Fruit fly (Drosophila melanogaster) whole organism, pupa: ENCODE results near the gene CG34030.

ENCODE experiments used
- CG10348 ChIP-seq: fragments of 200-800 bp; sonication (Bioruptor generic); IDR thresholded peaks from 2 replicates; pipeline ENCODE4 v1.3.6; 2022; ENCODE audit warnings: missing biosample characterization, missing genetic modification characterization
- CG12605 ChIP-seq: fragments of 200-800 bp; sonication (Bioruptor generic); IDR thresholded peaks from 2 replicates; pipeline ENCODE4 v1.3.6; 2022; ENCODE audit warnings: missing biosample characterization, missing genetic modification characterization
- CG13204 ChIP-seq: fragments of 200-800 bp; sonication (Bioruptor generic); optimal IDR thresholded peaks from 2 replicates; lab custom pipeline; 2018; ENCODE audit warnings: missing biosample characterization, mild to moderate bottlenecking, missing genetic modification characterization, moderate library complexity
- CG14655 ChIP-seq: fragments of 200-800 bp; sonication (Bioruptor generic); optimal IDR thresholded peaks from 3 replicates; lab custom pipeline; 2017; ENCODE audit warnings: mild to moderate bottlenecking, missing biosample characterization, missing genetic modification reagents, missing genetic modification characterization
- CG15710 ChIP-seq: fragments of 200-800 bp; sonication (Bioruptor generic); optimal IDR thresholded peaks from 2 replicates; lab custom pipeline; 2018; ENCODE audit warnings: missing biosample characterization, mild to moderate bottlenecking, missing genetic modification characterization, moderate library complexity
- CG17806 ChIP-seq: fragments of 200-800 bp; sonication (Bioruptor generic); optimal IDR thresholded peaks from 2 replicates; lab custom pipeline; 2018; ENCODE audit warnings: missing biosample characterization, mild to moderate bottlenecking, missing genetic modification characterization, moderate library complexity
- CG32121 ChIP-seq: fragments of 200-800 bp; sonication (Bioruptor generic); IDR thresholded peaks from 2 replicates; pipeline ENCODE4 v1.3.6; 2022; ENCODE audit warnings: missing biosample characterization, missing genetic modification characterization
- CG34367 ChIP-seq: fragments of 200-800 bp; sonication (Bioruptor generic); optimal IDR thresholded peaks from 2 replicates; lab custom pipeline; 2018; ENCODE audit warnings: missing biosample characterization, mild to moderate bottlenecking, missing genetic modification characterization
- CG4496 ChIP-seq: fragments of 200-800 bp; sonication (Bioruptor generic); IDR thresholded peaks from 3 replicates; pipeline ENCODE4 v1.3.6; 2022; ENCODE audit warnings: missing biosample characterization, missing genetic modification characterization
- CG8159 ChIP-seq: fragments of 200-800 bp; sonication (Bioruptor generic); optimal IDR thresholded peaks from 3 replicates; lab custom pipeline; 2018; ENCODE audit warnings: missing biosample characterization, mild to moderate bottlenecking, missing genetic modification characterization, moderate library complexity
- CG8301 ChIP-seq: fragments of 200-800 bp; sonication (Bioruptor generic); optimal IDR thresholded peaks from 2 replicates; lab custom pipeline; 2018; ENCODE audit warnings: missing biosample characterization, mild to moderate bottlenecking, missing genetic modification characterization
- CG9948 ChIP-seq: fragments of 200-800 bp; sonication (Bioruptor generic); optimal IDR thresholded peaks from 2 replicates; lab custom pipeline; 2018; ENCODE audit warnings: missing biosample characterization, mild to moderate bottlenecking, missing genetic modification characterization, moderate library complexity
- D1 ChIP-seq: fragments of 200-800 bp; sonication (Bioruptor generic); optimal IDR thresholded peaks from 2 replicates; lab custom pipeline; 2018; ENCODE audit warnings: missing biosample characterization, mild to moderate bottlenecking, missing genetic modification characterization, moderate library complexity
- EcR ChIP-seq: fragments of 200-800 bp; sonication (Bioruptor generic); optimal IDR thresholded peaks from 3 replicates; lab custom pipeline; 2019; ENCODE audit warnings: missing biosample characterization, missing genetic modification characterization, mild to moderate bottlenecking, moderate library complexity, missing genetic modification reagents
- Ets98B ChIP-seq: fragments of 200-800 bp; sonication (Bioruptor generic); IDR thresholded peaks from 2 replicates; pipeline ENCODE4 v1.3.6; 2022; ENCODE audit warnings: missing biosample characterization, missing genetic modification characterization
- Pif1A ChIP-seq: fragments of 200-800 bp; sonication (Bioruptor generic); optimal IDR thresholded peaks from 3 replicates; lab custom pipeline; 2016; ENCODE audit warnings: missing biosample characterization, missing genetic modification characterization
- Pif1B ChIP-seq: fragments of 200-800 bp; sonication (Bioruptor generic); optimal IDR thresholded peaks from 3 replicates; lab custom pipeline; 2016; ENCODE audit warnings: missing biosample characterization, missing genetic modification characterization
- Snoo ChIP-seq: fragments of 200-800 bp; sonication (Bioruptor generic); optimal IDR thresholded peaks from 3 replicates; lab custom pipeline; 2017; ENCODE audit warnings: missing biosample characterization, mild to moderate bottlenecking, missing genetic modification characterization, inconsistent platforms
- fd96Ca ChIP-seq: fragments of 200-800 bp; sonication (Bioruptor generic); IDR thresholded peaks from 3 replicates; pipeline ENCODE4 v1.3.6; 2022; ENCODE audit warnings: missing biosample characterization, missing genetic modification characterization
- gl ChIP-seq: fragments of 200-800 bp; sonication (Bioruptor generic); optimal IDR thresholded peaks from 2 replicates; lab custom pipeline; 2018; ENCODE audit warnings: missing biosample characterization, mild to moderate bottlenecking, missing genetic modification characterization
- rn ChIP-seq: fragments of 200-800 bp; sonication (Bioruptor generic); IDR thresholded peaks from 2 replicates; pipeline ENCODE4 v1.3.6; 2022; ENCODE audit warnings: missing biosample characterization, missing genetic modification characterization

The CG34030 gene

DNA sequence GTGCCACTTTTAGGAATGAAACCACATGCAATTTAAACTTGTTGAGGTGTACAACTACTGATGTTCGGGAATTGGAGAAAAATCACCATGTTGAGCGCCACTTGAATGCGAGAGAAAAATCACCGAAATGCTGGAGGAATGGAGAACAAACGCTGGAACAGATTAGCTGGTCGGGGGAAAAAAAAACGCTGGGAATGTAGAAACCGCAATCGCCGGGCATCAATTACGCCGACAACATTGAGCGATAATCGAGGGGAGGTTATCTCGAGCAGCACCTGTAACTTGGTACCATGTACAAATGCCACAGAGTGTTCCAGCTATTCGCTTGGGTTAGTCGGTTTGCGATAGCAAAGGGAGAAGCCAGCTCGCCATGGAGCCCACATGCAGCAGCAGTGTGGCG is 9.0 kb downstream of the CG34030 start, which contains the start of gene CG14823:
TSS of gene CG14823 (plus strand) at position 301 of the 400 bp plus-strand sequence.
- no peak for TF ChIP-seq CG14655
- no peak for TF ChIP-seq CG8301 (tag; lab: Kevin White, UChicago)
- TF ChIP-seq Pif1B (GFP tag; lab: Kevin White, UChicago): no peak
- TF ChIP-seq CG10348 (GFP tag; lab: Robert Waterston, UW): no peak
- TF ChIP-seq CG15710: no peak
- no peak for TF ChIP-seq CG17806 (tag; lab: Kevin White, UChicago)
- no peak for TF ChIP-seq CG12605 (GFP tag; lab: Robert Waterston, UW)
- TF ChIP-seq gl (tag; lab: Kevin White, UChicago): no peak
- no peak for TF ChIP-seq CG9948
- TF ChIP-seq CG32121 (GFP tag; lab: Robert Waterston, UW): no peak
- TF ChIP-seq rn (GFP tag; lab: Robert Waterston, UW): no peak
- no peak for TF ChIP-seq CG4496
- no peak for TF ChIP-seq CG13204 (GFP tag; lab: Kevin White, UChicago)
- TF ChIP-seq, all 21 proteins: peak for 0

- TF ChIP-seq CG14655 (no peak), CG10348 (GFP tag; lab: Robert Waterston, UW) (no peak), CG8301 (tag; lab: Kevin White, UChicago) (no peak), CG9948 (no peak), Pif1A (GFP tag; lab: Kevin White, UChicago) (no peak), CG32121 (GFP tag; lab: Robert Waterston, UW) (no peak)
- TF ChIP-seq, all 21 proteins: peak for 0
Observed at dm6 chr3L:7058401-7058999, 16.5 kb downstream of the CG34030 start.

- TF ChIP-seq D1 (tag; lab: Kevin White, UChicago): no peak
- no peak for TF ChIP-seq Snoo (tag; lab: Kevin White, UChicago)
- TF ChIP-seq CG17806 (tag; lab: Kevin White, UChicago): no peak
Observed at dm6 chr3L:7037843-7038242, 37.2 kb downstream of the CG34030 start.

- no peak for TF ChIP-seq CG9948
- TF ChIP-seq CG13204 (GFP tag; lab: Kevin White, UChicago): no peak
- TF ChIP-seq CG14655: no peak
- no peak for TF ChIP-seq CG15710
- no peak for TF ChIP-seq CG17806 (tag; lab: Kevin White, UChicago)
- no peak for TF ChIP-seq EcR (GFP tag; lab: Kevin White, UChicago)
- no peak for TF ChIP-seq Pif1A (GFP tag; lab: Kevin White, UChicago)
- TF ChIP-seq CG8159 (tag; lab: Kevin White, UChicago): no peak
- no peak for TF ChIP-seq Ets98B (GFP tag; lab: Robert Waterston, UW)
- no peak for TF ChIP-seq CG32121 (GFP tag; lab: Robert Waterston, UW)
- TF ChIP-seq CG8301 (tag; lab: Kevin White, UChicago): no peak
- no peak for TF ChIP-seq CG34367 (tag; lab: Kevin White, UChicago)
- TF ChIP-seq rn (GFP tag; lab: Robert Waterston, UW): no peak
- TF ChIP-seq Snoo (tag; lab: Kevin White, UChicago): no peak
- no peak for TF ChIP-seq gl (tag; lab: Kevin White, UChicago)
- no peak for TF ChIP-seq fd96Ca
- TF ChIP-seq D1 (tag; lab: Kevin White, UChicago): no peak
Observed at dm6 chr3L:7035037-7035436, 40.0 kb downstream of the CG34030 start.

dm6 chr3L:7026694-7027093 is 48.4 kb downstream of the CG34030 start, which contains the start of gene CG17744:
TSS of gene CG17744 (minus strand) at chr3L:7026794.
- TF ChIP-seq Pif1A (GFP tag; lab: Kevin White, UChicago): no peak
- no peak for TF ChIP-seq CG8301 (tag; lab: Kevin White, UChicago)
- no peak for TF ChIP-seq rn (GFP tag; lab: Robert Waterston, UW)
- TF ChIP-seq CG9948: no peak
- TF ChIP-seq Pif1B (GFP tag; lab: Kevin White, UChicago): no peak
- TF ChIP-seq CG14655: no peak
- TF ChIP-seq Snoo (tag; lab: Kevin White, UChicago): no peak
- no peak for TF ChIP-seq CG13204 (GFP tag; lab: Kevin White, UChicago)
- no peak for TF ChIP-seq CG34367 (tag; lab: Kevin White, UChicago)
- TF ChIP-seq CG4496: no peak
- no peak for TF ChIP-seq gl (tag; lab: Kevin White, UChicago)
- no peak for TF ChIP-seq CG10348 (GFP tag; lab: Robert Waterston, UW)
- TF ChIP-seq fd96Ca: no peak
